Worm (Caenorhabditis elegans) whole organism, L2 larva: ENCODE measurements around the gene fipr-4.

Experiments used
- ama-1 ChIP-seq: fragments of 150-350 bp; optimal IDR thresholded peaks from 2 replicates; lab custom pipeline; 2018; ENCODE audit warnings: inconsistent platforms
- ceh-16 ChIP-seq: fragments of 150-350 bp; optimal IDR thresholded peaks from 2 replicates; lab custom pipeline; 2014; ENCODE audit warnings: missing biosample characterization, missing genetic modification characterization
- lin-13 ChIP-seq: fragments of 150-350 bp; optimal IDR thresholded peaks from 2 replicates; lab custom pipeline; 2014; ENCODE audit warnings: missing biosample characterization, missing genetic modification reagents, missing genetic modification characterization
- lin-39 ChIP-seq: fragments of 150-350 bp; optimal IDR thresholded peaks from 2 replicates; lab custom pipeline; 2014; ENCODE audit warnings: missing biosample characterization, missing genetic modification reagents, missing genetic modification characterization
- mbf-1 ChIP-seq: sonication (generic microtip); optimal IDR thresholded peaks from 2 replicates; lab custom pipeline; 2017; ENCODE audit warnings: missing biosample characterization, missing genetic modification characterization
- nhr-77 ChIP-seq: fragments of 150-350 bp; optimal IDR thresholded peaks from 2 replicates; lab custom pipeline; 2014; ENCODE audit warnings: missing biosample characterization, missing genetic modification characterization
- unc-39 ChIP-seq: fragments of 150-350 bp; optimal IDR thresholded peaks from 2 replicates; lab custom pipeline; 2014; ENCODE audit warnings: missing biosample characterization, missing genetic modification characterization
- zag-1 ChIP-seq: fragments of 150-350 bp; optimal IDR thresholded peaks from 2 replicates; lab custom pipeline; 2014; ENCODE audit warnings: missing biosample characterization, missing genetic modification characterization
- ztf-4 ChIP-seq: fragments of 150-350 bp; optimal IDR thresholded peaks from 2 replicates; lab custom pipeline; 2014; ENCODE audit warnings: missing biosample characterization, missing genetic modification characterization

DNA sequence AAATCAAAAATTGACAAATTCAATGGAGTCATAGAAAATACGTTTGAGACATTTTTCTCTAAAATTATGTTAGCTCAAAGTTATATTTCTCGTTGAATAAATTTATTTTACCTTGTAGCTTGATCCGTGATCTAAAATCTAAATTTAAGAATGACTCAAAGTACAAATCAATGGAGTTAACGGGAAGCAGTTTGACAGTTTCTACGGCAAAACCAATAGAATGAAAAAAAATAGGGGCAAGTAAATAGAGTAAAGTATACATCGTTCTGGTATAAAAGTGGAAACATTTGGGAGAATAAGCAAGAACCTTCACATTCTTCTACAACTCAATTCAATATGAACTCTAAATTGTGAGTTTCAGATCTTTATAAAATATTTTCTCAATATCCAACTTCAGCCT lies 2.7 kb upstream of the fipr-4 start, which contains the start of gene fipr-6:
- TF ChIP-seq lin-13 (GFP tag; lab: Kevin White, UChicago) (no peak), unc-39 (tag; lab: Kevin White, UChicago) (no peak), ama-1 (lab: Kevin White, UChicago) (no peak), lin-39 (tag; lab: Kevin White, UChicago) (no peak), ceh-16 (tag; lab: Kevin White, UChicago) (no peak), zag-1 (no peak), mbf-1 (no peak), ztf-4 (no peak), nhr-77 (tag; lab: Kevin White, UChicago) (no peak)
